Fruit fly (Drosophila melanogaster) whole organism, embryonic: ENCODE measurements around the gene Sfp26Ad.

ENCODE experiments used
- Aef1 ChIP-seq: fragments of 200-800 bp; sonication (Bioruptor generic); IDR thresholded peaks from 3 replicates; pipeline ENCODE4 v1.3.6; 2022; ENCODE audit warnings: missing biosample characterization, missing genetic modification characterization
- Awh ChIP-seq: fragments of 200-800 bp; sonication (Bioruptor generic); IDR thresholded peaks from 2 replicates; pipeline ENCODE4, ENCODE4 v1.3.6; 2022; ENCODE audit warnings: missing biosample characterization, missing genetic modification characterization
- CG10147 ChIP-seq: fragments of 200-800 bp; sonication (Bioruptor generic); optimal IDR thresholded peaks from 2 replicates; lab custom pipeline; 2019; ENCODE audit warnings: missing biosample characterization, mild to moderate bottlenecking, missing genetic modification characterization, moderate library complexity
- CG10267 ChIP-seq: fragments of 200-800 bp; sonication (Bioruptor generic); optimal IDR thresholded peaks from 2 replicates; lab custom pipeline; 2018; ENCODE audit warnings: missing biosample characterization, mild to moderate bottlenecking, missing genetic modification characterization, moderate library complexity
- CG10565 ChIP-seq: fragments of 200-800 bp; sonication (Bioruptor generic); optimal IDR thresholded peaks from 3 replicates; lab custom pipeline; 2016; ENCODE audit warnings: missing biosample characterization, mild to moderate bottlenecking, missing genetic modification characterization
- CG11504 ChIP-seq: fragments of 200-800 bp; sonication (Bioruptor generic); optimal IDR thresholded peaks from 3 replicates; lab custom pipeline; 2019; ENCODE audit warnings: missing biosample characterization, mild to moderate bottlenecking, missing genetic modification characterization, moderate library complexity
- CG16815 ChIP-seq: fragments of 200-800 bp; sonication (Bioruptor generic); optimal IDR thresholded peaks from 3 replicates; lab custom pipeline; 2017; ENCODE audit warnings: missing biosample characterization, mild to moderate bottlenecking, missing genetic modification characterization
- CG16863 ChIP-seq: fragments of 200-800 bp; sonication (Bioruptor generic); optimal IDR thresholded peaks from 3 replicates; lab custom pipeline; 2016; ENCODE audit warnings: missing biosample characterization, missing genetic modification characterization
- CG17361 ChIP-seq: fragments of 200-800 bp; sonication (Bioruptor generic); IDR thresholded peaks from 3 replicates; pipeline ENCODE4 v1.3.6; 2022; ENCODE audit warnings: missing biosample characterization, missing genetic modification characterization
- CG2202 ChIP-seq: fragments of 200-800 bp; sonication (Bioruptor generic); optimal IDR thresholded peaks from 2 replicates; lab custom pipeline; 2018; ENCODE audit warnings: missing biosample characterization, mild to moderate bottlenecking, missing genetic modification characterization
- CG30403 ChIP-seq: fragments of 200-800 bp; sonication (Bioruptor generic); optimal IDR thresholded peaks from 3 replicates; lab custom pipeline; 2016; ENCODE audit warnings: missing biosample characterization, missing genetic modification characterization
- CG3163 ChIP-seq: fragments of 200-800 bp; sonication (Bioruptor generic); optimal IDR thresholded peaks from 3 replicates; lab custom pipeline; 2016; ENCODE audit warnings: missing biosample characterization, missing genetic modification characterization
- CG32767 ChIP-seq: fragments of 200-800 bp; sonication (Bioruptor generic); IDR thresholded peaks from 2 replicates; pipeline ENCODE4 v1.3.6; 2022; ENCODE audit warnings: missing biosample characterization, missing genetic modification characterization
- CG3407 ChIP-seq: fragments of 200-800 bp; sonication (Bioruptor generic); optimal IDR thresholded peaks from 2 replicates; lab custom pipeline; 2018; ENCODE audit warnings: missing biosample characterization, mild to moderate bottlenecking, missing genetic modification characterization
- CG3847 ChIP-seq: fragments of 200-800 bp; sonication (Bioruptor generic); IDR thresholded peaks from 2 replicates; pipeline ENCODE4 v1.3.6; 2022; ENCODE audit warnings: missing biosample characterization, missing genetic modification characterization
- CG4707 ChIP-seq: fragments of 200-800 bp; sonication (Bioruptor generic); optimal IDR thresholded peaks from 2 replicates; lab custom pipeline; 2018; ENCODE audit warnings: missing biosample characterization, mild to moderate bottlenecking, missing genetic modification characterization, moderate library complexity
- CG6654 ChIP-seq: fragments of 200-800 bp; sonication (Bioruptor generic); optimal IDR thresholded peaks from 2 replicates; lab custom pipeline; 2017; ENCODE audit warnings: missing biosample characterization, mild to moderate bottlenecking, missing genetic modification characterization
- CG6689 ChIP-seq: fragments of 200-800 bp; sonication (Bioruptor generic); IDR thresholded peaks from 2 replicates; pipeline ENCODE4 v1.3.6; 2022; ENCODE audit warnings: missing biosample characterization, missing genetic modification characterization
- CG6765 ChIP-seq: fragments of 200-800 bp; sonication (Bioruptor generic); optimal IDR thresholded peaks from 3 replicates; lab custom pipeline; 2017; ENCODE audit warnings: missing biosample characterization, mild to moderate bottlenecking, missing genetic modification characterization
- CG7963 ChIP-seq: fragments of 200-800 bp; sonication (Bioruptor generic); IDR thresholded peaks from 3 replicates; pipeline ENCODE4 v1.3.6; 2022; ENCODE audit warnings: missing biosample characterization, missing genetic modification characterization; ENCODE audit not compliant: partially characterized antibody
- CG8388 ChIP-seq: fragments of 200-800 bp; sonication (Bioruptor generic); optimal IDR thresholded peaks from 2 replicates; lab custom pipeline; 2019; ENCODE audit warnings: missing biosample characterization, mild to moderate bottlenecking, missing genetic modification characterization, moderate library complexity
- CG9817 ChIP-seq: fragments of 200-800 bp; sonication (Bioruptor generic); optimal IDR thresholded peaks from 2 replicates; lab custom pipeline; 2018; ENCODE audit warnings: missing biosample characterization, mild to moderate bottlenecking, missing genetic modification characterization, moderate library complexity
- Camta ChIP-seq: fragments of 200-800 bp; sonication (Bioruptor generic); optimal IDR thresholded peaks from 2 replicates; lab custom pipeline; 2016; ENCODE audit warnings: missing biosample characterization, missing genetic modification characterization
- CoRest ChIP-seq: fragments of 200-800 bp; sonication (Bioruptor generic); optimal IDR thresholded peaks from 3 replicates; lab custom pipeline; 2018; ENCODE audit warnings: missing biosample characterization, mild to moderate bottlenecking, missing genetic modification characterization, moderate library complexity
- Drgx ChIP-seq: fragments of 200-800 bp; sonication (Bioruptor generic); IDR thresholded peaks from 2 replicates; pipeline ENCODE4 v1.3.6; 2022; ENCODE audit warnings: missing biosample characterization, missing genetic modification characterization
- Ets65A ChIP-seq: fragments of 200-800 bp; sonication (Bioruptor generic); peaks from one replicate; lab custom pipeline; 2016; ENCODE audit warnings: missing biosample characterization, missing genetic modification characterization
- Hr39 ChIP-seq: fragments of >200 bp; optimal IDR thresholded peaks from 2 replicates; lab custom pipeline; 2017
- Hsf ChIP-seq: fragments of 200-800 bp; sonication (Bioruptor generic); optimal IDR thresholded peaks from 3 replicates; lab custom pipeline; 2016; ENCODE audit warnings: missing biosample characterization, missing genetic modification characterization
- Jarid2 ChIP-seq: fragments of 200-800 bp; sonication (Bioruptor generic); optimal IDR thresholded peaks from 3 replicates; lab custom pipeline; 2017; ENCODE audit warnings: mild to moderate bottlenecking, missing biosample characterization, missing genetic modification reagents, missing genetic modification characterization
- Lpt ChIP-seq: fragments of >200 bp; optimal IDR thresholded peaks from 2 replicates; lab custom pipeline; 2018; ENCODE audit warnings: missing biosample characterization, missing genetic modification characterization
- Mrtf ChIP-seq: fragments of 200-800 bp; sonication (Bioruptor generic); IDR thresholded peaks from 3 replicates; pipeline ENCODE4 v1.3.6; 2022; ENCODE audit warnings: missing biosample characterization, missing genetic modification characterization
- NK7.1 ChIP-seq: fragments of 200-800 bp; sonication (Bioruptor generic); optimal IDR thresholded peaks from 3 replicates; lab custom pipeline; 2016; ENCODE audit warnings: missing biosample characterization, missing genetic modification characterization
- Nf-YC ChIP-seq: fragments of 200-800 bp; optimal IDR thresholded peaks from 3 replicates; lab custom pipeline; 2019; ENCODE audit warnings: missing biosample characterization, mild to moderate bottlenecking, missing genetic modification characterization, moderate library complexity
- Sin3A ChIP-seq: fragments of >200 bp; optimal IDR thresholded peaks from 2 replicates; lab custom pipeline; 2018
- Taf1 ChIP-seq: fragments of 200-800 bp; sonication (Bioruptor generic); IDR thresholded peaks from 2 replicates; pipeline ENCODE4 v1.3.6; 2022; ENCODE audit warnings: missing biosample characterization, missing genetic modification characterization
- Tbp ChIP-seq: fragments of >200 bp; optimal IDR thresholded peaks from 2 replicates; lab custom pipeline; 2018; ENCODE audit warnings: missing biosample characterization, missing genetic modification characterization
- ap ChIP-seq: fragments of 200-800 bp; sonication (Bioruptor generic); IDR thresholded peaks from 2 replicates; pipeline ENCODE4 v1.3.6; 2022; ENCODE audit warnings: missing biosample characterization, missing genetic modification characterization
- cad ChIP-seq: fragments of >200 bp; optimal IDR thresholded peaks from 2 replicates; lab custom pipeline; 2017; ENCODE audit warnings: missing biosample characterization, missing genetic modification characterization
- cato ChIP-seq: fragments of 200-800 bp; sonication (Bioruptor generic); optimal IDR thresholded peaks from 2 replicates; lab custom pipeline; 2016; ENCODE audit warnings: missing biosample characterization, missing genetic modification characterization, borderline replicate concordance
- croc ChIP-seq: fragments of 200-800 bp; sonication (Bioruptor generic); conservative IDR thresholded peaks from 3 replicates; pipeline ENCODE4 v1.3.6; 2022; ENCODE audit warnings: missing biosample characterization, missing genetic modification characterization
- da ChIP-seq: fragments of 200-800 bp; sonication (Bioruptor generic); optimal IDR thresholded peaks from 2 replicates; lab custom pipeline; 2016; ENCODE audit warnings: missing biosample characterization, missing genetic modification characterization
- hth ChIP-seq: fragments of >200 bp; optimal IDR thresholded peaks from 2 replicates; lab custom pipeline; 2017; ENCODE audit warnings: inconsistent platforms
- mam ChIP-seq: fragments of 200-800 bp; sonication (Bioruptor generic); optimal IDR thresholded peaks from 3 replicates; lab custom pipeline; 2016; ENCODE audit warnings: missing biosample characterization, missing genetic modification characterization
- mirr ChIP-seq: fragments of 200-800 bp; sonication (Bioruptor generic); optimal IDR thresholded peaks from 3 replicates; lab custom pipeline; 2018; ENCODE audit warnings: missing biosample characterization, mild to moderate bottlenecking, missing genetic modification characterization
- nau ChIP-seq: fragments of 200-800 bp; sonication (Bioruptor generic); optimal IDR thresholded peaks from 3 replicates; lab custom pipeline; 2017; ENCODE audit warnings: missing biosample characterization, mild to moderate bottlenecking, missing genetic modification characterization, missing genetic modification reagents
- org-1 ChIP-seq: fragments of 200-800 bp; sonication (Bioruptor generic); optimal IDR thresholded peaks from 2 replicates; lab custom pipeline; 2017; ENCODE audit warnings: missing biosample characterization, missing genetic modification characterization
- pan ChIP-seq, 4 experiments: fragments of >200 bp in 3 of 4; fragments of 200-800 bp in 1 of 4; sonication (Bioruptor generic) in 1 of 4; optimal IDR thresholded peaks in 3 of 4; IDR thresholded peaks in 1 of 4; 2 replicates each; pipeline versions ENCODE4 v1.3.6 to Lab custom; 2017 to 2022; ENCODE audit warnings: missing biosample characterization in 2 of 4, missing genetic modification characterization in 2 of 4, mixed read lengths in 1 of 4
- pros ChIP-seq: fragments of 200-800 bp; sonication (Bioruptor generic); optimal IDR thresholded peaks from 3 replicates; lab custom pipeline; 2019; ENCODE audit warnings: missing biosample characterization, mild to moderate bottlenecking, missing genetic modification characterization, moderate library complexity
- rib ChIP-seq: fragments of 200-800 bp; sonication (Bioruptor generic); IDR thresholded peaks from 2 replicates; pipeline ENCODE4 v1.3.6; 2022; ENCODE audit warnings: missing biosample characterization, missing genetic modification characterization
- seq ChIP-seq: fragments of 200-800 bp; sonication (Bioruptor generic); IDR thresholded peaks from 2 replicates; pipeline ENCODE4 v1.3.6; 2022; ENCODE audit warnings: missing biosample characterization, missing genetic modification characterization
- sim ChIP-seq: fragments of 200-800 bp; sonication (Bioruptor generic); IDR thresholded peaks from 2 replicates; pipeline ENCODE4 v1.3.6; 2022; ENCODE audit warnings: missing biosample characterization, missing genetic modification characterization
- slou ChIP-seq: fragments of 200-800 bp; sonication (Bioruptor generic); optimal IDR thresholded peaks from 3 replicates; lab custom pipeline; 2016; ENCODE audit warnings: missing biosample characterization, missing genetic modification characterization
- tx ChIP-seq: fragments of 200-800 bp; sonication (Bioruptor generic); optimal IDR thresholded peaks from 2 replicates; lab custom pipeline; 2016; ENCODE audit warnings: missing biosample characterization, missing genetic modification characterization

Sfp26Ad gene

DNA sequence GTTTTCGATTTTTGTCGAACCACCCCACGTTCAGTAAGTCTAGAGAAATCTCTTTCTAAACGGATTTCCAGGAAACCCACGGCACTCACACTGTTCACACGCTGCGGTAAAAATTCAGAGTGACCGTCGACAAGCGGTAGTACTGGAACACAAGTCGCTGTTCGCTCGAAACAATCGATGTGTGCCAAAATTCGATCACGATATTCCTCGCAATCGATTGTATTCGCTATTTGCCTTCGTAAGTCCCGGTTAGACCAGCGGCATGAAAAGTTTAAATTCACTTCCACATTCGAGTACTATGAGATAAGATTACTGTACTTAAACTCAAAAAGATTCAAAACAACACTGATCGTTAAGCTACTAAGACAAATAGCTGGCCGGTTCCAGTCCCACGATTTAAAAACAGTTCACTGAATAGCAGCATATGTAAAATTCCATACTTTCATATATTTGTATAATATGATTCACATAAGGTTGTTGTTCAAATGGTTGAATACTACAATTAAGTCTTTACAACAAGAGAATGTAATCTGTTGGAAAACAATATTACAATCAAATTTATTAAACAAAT lies 37.8 kb upstream of the Sfp26Ad start, which contains the start of gene chic:
TSS of gene chic (minus strand) at position 157 of the 571 bp plus-strand sequence.
- TF ChIP-seq Taf1 (GFP tag; lab: Robert Waterston, UW) = no peak
- peak; percentile 1 for TF ChIP-seq CG4707 (GFP tag; lab: Kevin White, UChicago)
- TF ChIP-seq Lpt (GFP tag; lab: Kevin White, UChicago) = no peak
- TF ChIP-seq sim (GFP tag; lab: Robert Waterston, UW) = no peak
- TF ChIP-seq Awh (GFP tag; lab: Robert Waterston, UW) = no peak
- TF ChIP-seq hth (lab: Kevin White, UChicago) = no peak
- no peak for TF ChIP-seq seq (GFP tag; lab: Robert Waterston, UW)
- TF ChIP-seq nau (GFP tag; lab: Kevin White, UChicago) = no peak
- no peak for TF ChIP-seq Drgx (GFP tag; lab: Robert Waterston, UW)
- no peak for TF ChIP-seq Aef1 (GFP tag; lab: Robert Waterston, UW)
- no peak for TF ChIP-seq CG11504 (tag; lab: Kevin White, UChicago)
- TF ChIP-seq mam (GFP tag; lab: Kevin White, UChicago) = peak; percentile 21
- TF ChIP-seq CG6654 (GFP tag; lab: Kevin White, UChicago) = no peak
- no peak for TF ChIP-seq pan (optimal IDR thresholded peaks at IDR 0.05; lab: Kevin White, UChicago)
- TF ChIP-seq pan (GFP tag; optimal IDR thresholded peaks at IDR 0.05 in 1 of 2, IDR thresholded peaks at IDR 0.05 in 1 of 2) = no peak
- TF ChIP-seq CG6765 (GFP tag; lab: Kevin White, UChicago) = peak; percentile 20
- no peak for TF ChIP-seq slou (GFP tag; lab: Kevin White, UChicago)
- TF ChIP-seq da (GFP tag; lab: Kevin White, UChicago) = no peak
- TF ChIP-seq CG3163 (GFP tag; lab: Kevin White, UChicago) = peak; percentile 22
- TF ChIP-seq CG32767 = no peak
- no peak for TF ChIP-seq NK7.1 (GFP tag; lab: Kevin White, UChicago)
- no peak for TF ChIP-seq Mrtf
- peak; percentile 6 for TF ChIP-seq CG30403 (GFP tag; lab: Kevin White, UChicago)
- no peak for TF ChIP-seq Tbp (GFP tag; lab: Kevin White, UChicago)
- TF ChIP-seq Sin3A (lab: Kevin White, UChicago) = no peak
- no peak for TF ChIP-seq Hr39
- peak; percentile 36 for TF ChIP-seq Camta
- no peak for TF ChIP-seq rib (GFP tag; lab: Robert Waterston, UW)
- TF ChIP-seq CG3847 (GFP tag; lab: Robert Waterston, UW) = no peak
- no peak for TF ChIP-seq CG2202 (tag; lab: Kevin White, UChicago)
- TF ChIP-seq Hsf (GFP tag; lab: Kevin White, UChicago) = peak; percentile 10
- no peak for TF ChIP-seq CG10147 (GFP tag; lab: Kevin White, UChicago)
- TF ChIP-seq CG3407 (GFP tag; lab: Kevin White, UChicago) = no peak
- TF ChIP-seq CG9817 (tag; lab: Kevin White, UChicago) = peak; percentile 9
- TF ChIP-seq CG16815 = no peak
- no peak for TF ChIP-seq CG10267 (tag; lab: Kevin White, UChicago)
- TF ChIP-seq Nf-YC (tag; lab: Kevin White, UChicago) = peak; percentile 8
- TF ChIP-seq cato = no peak
- no peak for TF ChIP-seq CG6689 (GFP tag; lab: Robert Waterston, UW)
- TF ChIP-seq tx (GFP tag; lab: Kevin White, UChicago) = no peak
- TF ChIP-seq CG16863 = no peak
- TF ChIP-seq croc (GFP tag; lab: Robert Waterston, UW) = no peak
- TF ChIP-seq CG7963 (GFP tag; lab: Robert Waterston, UW) = no peak
- no peak for TF ChIP-seq CG8388 (GFP tag; lab: Kevin White, UChicago)
- peak; percentile 94 for TF ChIP-seq Ets65A (GFP tag; lab: Kevin White, UChicago)
- peak; percentile 61 for TF ChIP-seq Jarid2 (GFP tag; lab: Kevin White, UChicago)
- TF ChIP-seq CG17361 (GFP tag; lab: Robert Waterston, UW) = no peak
- no peak for TF ChIP-seq CG10565 (GFP tag; lab: Kevin White, UChicago)
- TF ChIP-seq CoRest (tag; lab: Kevin White, UChicago) = no peak
- TF ChIP-seq mirr (GFP tag; lab: Kevin White, UChicago) = no peak
- no peak for TF ChIP-seq ap (GFP tag; lab: Robert Waterston, UW)
- no peak for TF ChIP-seq cad (GFP tag; lab: Kevin White, UChicago)
- TF ChIP-seq pros = no peak
- TF ChIP-seq org-1 (GFP tag; lab: Kevin White, UChicago) = peak; percentile 5
